Fruit fly (Drosophila melanogaster) whole organism, embryonic: ENCODE results near the gene cbt.

Experiments
- Ada2b ChIP-seq: fragments of 200-800 bp; sonication (Bioruptor generic); IDR thresholded peaks from 2 replicates; pipeline ENCODE4 v1.3.6; 2022; ENCODE audit warnings: missing biosample characterization, missing genetic modification characterization
- Bdp1 ChIP-seq: fragments of 200-800 bp; sonication (Bioruptor generic); optimal IDR thresholded peaks from 3 replicates; lab custom pipeline; 2016; ENCODE audit warnings: missing biosample characterization, missing genetic modification characterization
- CG10543 ChIP-seq: fragments of 200-800 bp; sonication (Bioruptor generic); optimal IDR thresholded peaks from 3 replicates; lab custom pipeline; 2017; ENCODE audit warnings: missing biosample characterization, mild to moderate bottlenecking, missing genetic modification characterization, moderate library complexity
- CG10565 ChIP-seq: fragments of 200-800 bp; sonication (Bioruptor generic); optimal IDR thresholded peaks from 3 replicates; lab custom pipeline; 2016; ENCODE audit warnings: missing biosample characterization, mild to moderate bottlenecking, missing genetic modification characterization
- CG10654 ChIP-seq: fragments of 200-800 bp; sonication (Bioruptor generic); optimal IDR thresholded peaks from 2 replicates; lab custom pipeline; 2016; ENCODE audit warnings: missing biosample characterization, missing genetic modification characterization
- CG11247 ChIP-seq: fragments of 200-800 bp; sonication (Bioruptor generic); IDR thresholded peaks from 2 replicates; pipeline ENCODE4 v1.3.6; 2022; ENCODE audit warnings: missing biosample characterization, missing genetic modification characterization
- CG12659 ChIP-seq: fragments of 200-800 bp; sonication (Bioruptor generic); optimal IDR thresholded peaks from 3 replicates; lab custom pipeline; 2017; ENCODE audit warnings: mild to moderate bottlenecking, missing biosample characterization, missing genetic modification reagents, missing genetic modification characterization
- CG13894 ChIP-seq: fragments of 200-800 bp; sonication (Bioruptor generic); optimal IDR thresholded peaks from 3 replicates; lab custom pipeline; 2018; ENCODE audit warnings: missing biosample characterization, mild to moderate bottlenecking, missing genetic modification characterization, moderate library complexity
- CG14710 ChIP-seq: fragments of 200-800 bp; sonication (Bioruptor generic); optimal IDR thresholded peaks from 3 replicates; lab custom pipeline; 2019; ENCODE audit warnings: missing biosample characterization, mild to moderate bottlenecking, missing genetic modification characterization, moderate library complexity
- CG15011 ChIP-seq: fragments of 200-800 bp; sonication (Bioruptor generic); optimal IDR thresholded peaks from 3 replicates; lab custom pipeline; 2018; ENCODE audit warnings: missing biosample characterization, mild to moderate bottlenecking, missing genetic modification characterization
- CG1603 ChIP-seq: fragments of 200-800 bp; sonication (Bioruptor generic); optimal IDR thresholded peaks from 2 replicates; lab custom pipeline; 2019; ENCODE audit warnings: missing biosample characterization, mild to moderate bottlenecking, missing genetic modification characterization, moderate library complexity
- CG17359 ChIP-seq: fragments of 200-800 bp; sonication (Bioruptor generic); optimal IDR thresholded peaks from 3 replicates; lab custom pipeline; 2018; ENCODE audit warnings: missing biosample characterization, mild to moderate bottlenecking, missing genetic modification characterization, moderate library complexity
- CG17568 ChIP-seq: fragments of 200-800 bp; sonication (Bioruptor generic); optimal IDR thresholded peaks from 2 replicates; lab custom pipeline; 2018; ENCODE audit warnings: missing biosample characterization, mild to moderate bottlenecking, missing genetic modification characterization, moderate library complexity
- CG34376 ChIP-seq: fragments of 200-800 bp; sonication (Bioruptor generic); optimal IDR thresholded peaks from 2 replicates; lab custom pipeline; 2018; ENCODE audit warnings: missing biosample characterization, mild to moderate bottlenecking, missing genetic modification characterization
- CG4328 ChIP-seq: fragments of 200-800 bp; sonication (Bioruptor generic); optimal IDR thresholded peaks from 3 replicates; lab custom pipeline; 2017; ENCODE audit warnings: missing biosample characterization, missing genetic modification reagents, missing genetic modification characterization
- CG43689 ChIP-seq: fragments of 200-800 bp; sonication (Bioruptor generic); IDR thresholded peaks from 2 replicates; pipeline ENCODE4 v1.3.6; 2022; ENCODE audit warnings: missing biosample characterization, missing genetic modification characterization
- CG6175 ChIP-seq: fragments of 200-800 bp; sonication (Bioruptor generic); IDR thresholded peaks from 3 replicates; pipeline ENCODE4 v1.3.6; 2022; ENCODE audit warnings: missing biosample characterization, missing genetic modification characterization
- CG6765 ChIP-seq: fragments of 200-800 bp; sonication (Bioruptor generic); optimal IDR thresholded peaks from 3 replicates; lab custom pipeline; 2017; ENCODE audit warnings: missing biosample characterization, mild to moderate bottlenecking, missing genetic modification characterization
- CG6813 ChIP-seq: fragments of 200-800 bp; sonication (Bioruptor generic); optimal IDR thresholded peaks from 2 replicates; lab custom pipeline; 2017; ENCODE audit warnings: missing biosample characterization, missing genetic modification characterization, mild to moderate bottlenecking, moderate library complexity, missing genetic modification reagents
- CG6854 ChIP-seq: fragments of 200-800 bp; sonication (Bioruptor generic); optimal IDR thresholded peaks from 3 replicates; lab custom pipeline; 2017; ENCODE audit warnings: missing biosample characterization, mild to moderate bottlenecking, missing genetic modification characterization
- CG9609 ChIP-seq: fragments of 200-800 bp; sonication (Bioruptor generic); optimal IDR thresholded peaks from 3 replicates; lab custom pipeline; 2016; ENCODE audit warnings: missing biosample characterization, missing genetic modification characterization
- CkIIα-i1 ChIP-seq: fragments of 200-800 bp; sonication (Bioruptor generic); IDR thresholded peaks from 2 replicates; pipeline ENCODE4 v1.3.6; 2022; ENCODE audit warnings: missing biosample characterization, missing genetic modification characterization
- Eip74EF ChIP-seq, 2 experiments: fragments of 200-800 bp in 1 of 2; fragments of >200 bp in 1 of 2; sonication (Bioruptor generic) in 1 of 2; optimal IDR thresholded peaks; 2 replicates each; lab custom pipeline; 2017 to 2019; ENCODE audit warnings: missing biosample characterization in 2 of 2, missing genetic modification characterization in 2 of 2, mild to moderate bottlenecking in 1 of 2, moderate library complexity in 1 of 2
- MBD-R2 ChIP-seq: fragments of 200-800 bp; sonication (Bioruptor generic); IDR thresholded peaks from 2 replicates; pipeline ENCODE4 v1.3.6; 2022; ENCODE audit warnings: missing biosample characterization, missing genetic modification characterization
- Mad ChIP-seq: fragments of 200-800 bp; sonication (Bioruptor generic); optimal IDR thresholded peaks from 2 replicates; lab custom pipeline; 2016; ENCODE audit warnings: missing biosample characterization, missing genetic modification characterization
- NFAT ChIP-seq: fragments of 200-800 bp; sonication (Bioruptor generic); IDR thresholded peaks from 2 replicates; pipeline ENCODE4 v1.3.6; 2022; ENCODE audit warnings: missing biosample characterization, missing genetic modification characterization
- Sry-β ChIP-seq: fragments of 200-800 bp; sonication (Bioruptor generic); optimal IDR thresholded peaks from 2 replicates; lab custom pipeline; 2018; ENCODE audit warnings: missing biosample characterization, mild to moderate bottlenecking, missing genetic modification characterization, moderate library complexity
- Taf1 ChIP-seq: fragments of 200-800 bp; sonication (Bioruptor generic); IDR thresholded peaks from 2 replicates; pipeline ENCODE4 v1.3.6; 2022; ENCODE audit warnings: missing biosample characterization, missing genetic modification characterization
- ab ChIP-seq: fragments of 200-800 bp; sonication (Bioruptor generic); optimal IDR thresholded peaks from 2 replicates; lab custom pipeline; 2016; ENCODE audit warnings: missing biosample characterization, missing genetic modification characterization
- az2 ChIP-seq: fragments of 200-800 bp; sonication (Bioruptor generic); optimal IDR thresholded peaks from 3 replicates; lab custom pipeline; 2016; ENCODE audit warnings: missing biosample characterization, missing genetic modification characterization
- chinmo ChIP-seq: fragments of 200-800 bp; sonication (Bioruptor generic); IDR thresholded peaks from 4 replicates; pipeline ENCODE4 v1.3.6; 2022; ENCODE audit warnings: missing biosample characterization, missing genetic modification characterization; ENCODE audit not compliant: partially characterized antibody
- ci ChIP-seq: fragments of 200-800 bp; sonication (Bioruptor generic); IDR thresholded peaks from 3 replicates; pipeline ENCODE4 v1.3.6; 2022; ENCODE audit warnings: missing biosample characterization, missing genetic modification characterization
- crp ChIP-seq, 2 experiments: fragments of 200-800 bp; sonication (Bioruptor generic); optimal IDR thresholded peaks; 2 replicates in 1 of 2; 3 replicates in 1 of 2; lab custom pipeline; 2017; ENCODE audit warnings: missing biosample characterization in 2 of 2, missing genetic modification characterization in 2 of 2, mild to moderate bottlenecking in 1 of 2, moderate library complexity in 1 of 2
- eve ChIP-seq, 2 experiments: fragments of >200 bp; optimal IDR thresholded peaks; 2 replicates each; lab custom pipeline; 2017; ENCODE audit warnings: missing biosample characterization in 2 of 2, missing genetic modification characterization in 2 of 2
- ewg ChIP-seq: fragments of 200-800 bp; sonication (Bioruptor generic); optimal IDR thresholded peaks from 3 replicates; lab custom pipeline; 2017; ENCODE audit warnings: mild to moderate bottlenecking, missing biosample characterization, missing genetic modification reagents, missing genetic modification characterization
- exex ChIP-seq: fragments of 200-800 bp; sonication (Bioruptor generic); optimal IDR thresholded peaks from 4 replicates; lab custom pipeline; 2018; ENCODE audit warnings: missing biosample characterization, mild to moderate bottlenecking, missing genetic modification characterization, moderate library complexity
- gcm ChIP-seq: fragments of 200-800 bp; sonication (Bioruptor generic); optimal IDR thresholded peaks from 2 replicates; lab custom pipeline; 2019; ENCODE audit warnings: missing biosample characterization, mild to moderate bottlenecking, missing genetic modification characterization, moderate library complexity
- grn ChIP-seq: fragments of 200-800 bp; sonication (Bioruptor generic); optimal IDR thresholded peaks from 3 replicates; lab custom pipeline; 2017; ENCODE audit warnings: missing biosample characterization, missing genetic modification characterization
- hbn ChIP-seq: fragments of 200-800 bp; sonication (Bioruptor generic); IDR thresholded peaks from 2 replicates; pipeline ENCODE4 v1.3.6; 2022; ENCODE audit warnings: missing biosample characterization, missing genetic modification characterization; ENCODE audit not compliant: partially characterized antibody
- hth ChIP-seq: fragments of >200 bp; optimal IDR thresholded peaks from 2 replicates; lab custom pipeline; 2017; ENCODE audit warnings: inconsistent platforms
- jumu ChIP-seq: fragments of 200-800 bp; sonication (Bioruptor generic); optimal IDR thresholded peaks from 3 replicates; lab custom pipeline; 2016; ENCODE audit warnings: missing biosample characterization, missing genetic modification characterization
- nerfin-1 ChIP-seq: fragments of 200-800 bp; sonication (Bioruptor generic); optimal IDR thresholded peaks from 3 replicates; lab custom pipeline; 2019; ENCODE audit warnings: missing biosample characterization, mild to moderate bottlenecking, missing genetic modification characterization, moderate library complexity
- nmo ChIP-seq: fragments of 200-800 bp; sonication (Bioruptor generic); optimal IDR thresholded peaks from 2 replicates; lab custom pipeline; 2018; ENCODE audit warnings: missing biosample characterization, mild to moderate bottlenecking, missing genetic modification characterization, moderate library complexity
- peb ChIP-seq: fragments of 200-800 bp; sonication (Bioruptor generic); IDR thresholded peaks from 2 replicates; pipeline ENCODE4 v1.3.6; 2022; ENCODE audit warnings: missing biosample characterization, missing genetic modification characterization
- pita ChIP-seq: fragments of 200-800 bp; sonication (Bioruptor generic); optimal IDR thresholded peaks from 2 replicates; lab custom pipeline; 2017; ENCODE audit warnings: missing biosample characterization, mild to moderate bottlenecking, missing genetic modification characterization
- sc ChIP-seq, 3 experiments: fragments of >200 bp in 2 of 3; fragments of 200-800 bp in 1 of 3; sonication (Bioruptor generic) in 1 of 3; optimal IDR thresholded peaks; 2 replicates in 2 of 3; 3 replicates in 1 of 3; lab custom pipeline; 2017; ENCODE audit warnings: mild to moderate bottlenecking in 1 of 3, missing biosample characterization in 1 of 3, missing genetic modification characterization in 1 of 3, missing genetic modification reagents in 1 of 3
- sd ChIP-seq: fragments of 200-800 bp; sonication (Bioruptor generic); optimal IDR thresholded peaks from 3 replicates; lab custom pipeline; 2018; ENCODE audit warnings: missing biosample characterization, mild to moderate bottlenecking, missing genetic modification characterization, moderate library complexity
- slou ChIP-seq: fragments of 200-800 bp; sonication (Bioruptor generic); optimal IDR thresholded peaks from 3 replicates; lab custom pipeline; 2016; ENCODE audit warnings: missing biosample characterization, missing genetic modification characterization
- vfl ChIP-seq: fragments of 200-800 bp; sonication (Bioruptor generic); optimal IDR thresholded peaks from 2 replicates; lab custom pipeline; 2016; ENCODE audit warnings: missing biosample characterization, missing genetic modification characterization

Gene cbt

dm6 chr2L:451705-452472 is 27.6 kb downstream of the cbt start (continued):
- TF ChIP-seq sc (optimal IDR thresholded peaks at IDR 0.05; lab: Kevin White, UChicago) (no peak), sc (GFP tag; optimal IDR thresholded peaks at IDR 0.05; lab: Kevin White, UChicago) (no peak), crp (GFP tag; optimal IDR thresholded peaks at IDR 0.05; lab: Kevin White, UChicago) (no peak), Mad (GFP tag; lab: Kevin White, UChicago) (no peak), ci (GFP tag; lab: Robert Waterston, UW) (no peak), peb (GFP tag; lab: Robert Waterston, UW) (no peak), CG10543 (GFP tag; lab: Kevin White, UChicago) (no peak), nerfin-1 (no peak), CG10565 (GFP tag; lab: Kevin White, UChicago) (no peak), CG13894 (tag; lab: Kevin White, UChicago) (no peak), jumu (GFP tag; lab: Kevin White, UChicago) (no peak), pita (GFP tag; lab: Kevin White, UChicago) (no peak), CG15011 (no peak), Sry-β (GFP tag; lab: Kevin White, UChicago) (no peak), CG6813 (GFP tag; lab: Kevin White, UChicago) (no peak), CG17359 (tag; lab: Kevin White, UChicago) (no peak), chinmo (no peak), vfl (GFP tag; lab: Kevin White, UChicago) (no peak), CG14710 (tag; lab: Kevin White, UChicago) (no peak), CG6854 (GFP tag; lab: Kevin White, UChicago) (no peak), hth (lab: Kevin White, UChicago) (no peak), grn (GFP tag; lab: Kevin White, UChicago) (peak; percentile 40), Bdp1 (GFP tag; lab: Kevin White, UChicago) (no peak), ewg (GFP tag; lab: Kevin White, UChicago) (no peak), az2 (GFP tag; lab: Kevin White, UChicago) (no peak), gcm (GFP tag; lab: Kevin White, UChicago) (peak; percentile 28), CG4328 (GFP tag; lab: Kevin White, UChicago) (no peak), sd (peak; percentile 63), slou (no peak), hbn (GFP tag; lab: Robert Waterston, UW) (no peak), eve (GFP tag; optimal IDR thresholded peaks at IDR 0.05; lab: Kevin White, UChicago) (no peak), CG10654 (GFP tag; lab: Kevin White, UChicago) (no peak), CG9609 (GFP tag; lab: Kevin White, UChicago) (no peak), CG17568 (no peak), NFAT (GFP tag; lab: Robert Waterston, UW) (no peak), Taf1 (GFP tag; lab: Robert Waterston, UW) (no peak), MBD-R2 (no peak), exex (tag; lab: Kevin White, UChicago) (peak; percentile 82), CG6765 (no peak), nmo (GFP tag; lab: Kevin White, UChicago) (no peak), CG12659 (GFP tag; lab: Kevin White, UChicago) (no peak), CG43689 (GFP tag; lab: Robert Waterston, UW) (no peak), CG6175 (GFP tag; lab: Robert Waterston, UW) (no peak), CkIIα-i1 (no peak), ab (no peak), CG11247 (GFP tag; lab: Robert Waterston, UW) (no peak), Eip74EF (GFP tag; optimal IDR thresholded peaks at IDR 0.05; lab: Kevin White, UChicago) (no peak), CG1603 (tag; lab: Kevin White, UChicago) (no peak), CG34376 (GFP tag; lab: Kevin White, UChicago) (no peak), Ada2b (GFP tag; lab: Robert Waterston, UW) (no peak)
